Fruit fly (Drosophila melanogaster) whole organism, embryonic: ENCODE data around the gene CG33299.

Source experiments
- Adf1 ChIP-seq: fragments of 200-800 bp; sonication (Bioruptor generic); IDR thresholded peaks from 2 replicates; pipeline ENCODE4 v1.3.6; 2022; ENCODE audit warnings: missing biosample characterization, missing genetic modification characterization
- Bteb2 ChIP-seq: fragments of 200-800 bp; sonication (Bioruptor generic); optimal IDR thresholded peaks from 2 replicates; lab custom pipeline; 2016; ENCODE audit warnings: missing biosample characterization, missing genetic modification characterization
- CG10431 ChIP-seq: fragments of 200-800 bp; sonication (Bioruptor generic); optimal IDR thresholded peaks from 3 replicates; lab custom pipeline; 2018; ENCODE audit warnings: missing biosample characterization, mild to moderate bottlenecking, missing genetic modification characterization
- CG11504 ChIP-seq: fragments of 200-800 bp; sonication (Bioruptor generic); optimal IDR thresholded peaks from 3 replicates; lab custom pipeline; 2019; ENCODE audit warnings: missing biosample characterization, mild to moderate bottlenecking, missing genetic modification characterization, moderate library complexity
- CG11696 ChIP-seq: fragments of 200-800 bp; sonication (Bioruptor generic); IDR thresholded peaks from 2 replicates; pipeline ENCODE4 v1.3.6; 2022; ENCODE audit warnings: missing biosample characterization, missing genetic modification characterization
- CG12391 ChIP-seq: fragments of 200-800 bp; sonication (Bioruptor generic); optimal IDR thresholded peaks from 3 replicates; lab custom pipeline; 2018; ENCODE audit warnings: missing biosample characterization, mild to moderate bottlenecking, missing genetic modification characterization, moderate library complexity
- CG14441 ChIP-seq: fragments of 200-800 bp; sonication (Bioruptor generic); IDR thresholded peaks from 2 replicates; pipeline ENCODE4 v1.3.6; 2022; ENCODE audit warnings: missing biosample characterization, missing genetic modification characterization
- CG15073 ChIP-seq: fragments of 200-800 bp; sonication (Bioruptor generic); optimal IDR thresholded peaks from 2 replicates; lab custom pipeline; 2016; ENCODE audit warnings: missing biosample characterization, missing genetic modification characterization
- CG1647 ChIP-seq: fragments of 200-800 bp; sonication (Bioruptor generic); optimal IDR thresholded peaks from 3 replicates; lab custom pipeline; 2016; ENCODE audit warnings: missing biosample characterization, missing genetic modification characterization
- CG16779 ChIP-seq: fragments of 200-800 bp; sonication (Bioruptor generic); IDR thresholded peaks from 2 replicates; pipeline ENCODE4 v1.3.6; 2022; ENCODE audit warnings: missing biosample characterization, missing genetic modification characterization
- CG17568 ChIP-seq: fragments of 200-800 bp; sonication (Bioruptor generic); optimal IDR thresholded peaks from 2 replicates; lab custom pipeline; 2018; ENCODE audit warnings: missing biosample characterization, mild to moderate bottlenecking, missing genetic modification characterization, moderate library complexity
- CG17612 ChIP-seq: fragments of 200-800 bp; sonication (Bioruptor generic); IDR thresholded peaks from 2 replicates; pipeline ENCODE4 v1.3.6; 2022; ENCODE audit warnings: missing biosample characterization, missing genetic modification characterization
- CG1832 ChIP-seq: fragments of 200-800 bp; sonication (Bioruptor generic); optimal IDR thresholded peaks from 2 replicates; lab custom pipeline; 2017; ENCODE audit warnings: missing biosample characterization, mild to moderate bottlenecking, missing genetic modification characterization, inconsistent platforms
- CG2116 ChIP-seq: fragments of 200-800 bp; sonication (Bioruptor generic); optimal IDR thresholded peaks from 3 replicates; lab custom pipeline; 2018; ENCODE audit warnings: missing biosample characterization, mild to moderate bottlenecking, missing genetic modification characterization
- CG2875 ChIP-seq: fragments of 200-800 bp; sonication (Bioruptor generic); optimal IDR thresholded peaks from 2 replicates; lab custom pipeline; 2017; ENCODE audit warnings: missing biosample characterization, mild to moderate bottlenecking, missing genetic modification characterization, missing genetic modification reagents
- CG3065 ChIP-seq: fragments of 200-800 bp; sonication (Bioruptor generic); optimal IDR thresholded peaks from 2 replicates; lab custom pipeline; 2016; ENCODE audit warnings: missing biosample characterization, missing genetic modification characterization
- CG32767 ChIP-seq: fragments of 200-800 bp; sonication (Bioruptor generic); IDR thresholded peaks from 2 replicates; pipeline ENCODE4 v1.3.6; 2022; ENCODE audit warnings: missing biosample characterization, missing genetic modification characterization
- CG3407 ChIP-seq: fragments of 200-800 bp; sonication (Bioruptor generic); optimal IDR thresholded peaks from 2 replicates; lab custom pipeline; 2018; ENCODE audit warnings: missing biosample characterization, mild to moderate bottlenecking, missing genetic modification characterization
- CG3838 ChIP-seq: fragments of 200-800 bp; sonication (Bioruptor generic); optimal IDR thresholded peaks from 3 replicates; lab custom pipeline; 2016; ENCODE audit warnings: missing biosample characterization, missing genetic modification characterization
- CG3847 ChIP-seq: fragments of 200-800 bp; sonication (Bioruptor generic); IDR thresholded peaks from 2 replicates; pipeline ENCODE4 v1.3.6; 2022; ENCODE audit warnings: missing biosample characterization, missing genetic modification characterization
- CG6654 ChIP-seq: fragments of 200-800 bp; sonication (Bioruptor generic); optimal IDR thresholded peaks from 2 replicates; lab custom pipeline; 2017; ENCODE audit warnings: missing biosample characterization, mild to moderate bottlenecking, missing genetic modification characterization
- CG7928 ChIP-seq: fragments of 200-800 bp; sonication (Bioruptor generic); optimal IDR thresholded peaks from 2 replicates; lab custom pipeline; 2017; ENCODE audit warnings: missing biosample characterization, mild to moderate bottlenecking, missing genetic modification characterization
- Camta ChIP-seq: fragments of 200-800 bp; sonication (Bioruptor generic); optimal IDR thresholded peaks from 2 replicates; lab custom pipeline; 2016; ENCODE audit warnings: missing biosample characterization, missing genetic modification characterization
- Drgx ChIP-seq: fragments of 200-800 bp; sonication (Bioruptor generic); IDR thresholded peaks from 2 replicates; pipeline ENCODE4 v1.3.6; 2022; ENCODE audit warnings: missing biosample characterization, missing genetic modification characterization
- E2f1 ChIP-seq: fragments of 200-800 bp; sonication (Bioruptor generic); IDR thresholded peaks from 2 replicates; pipeline ENCODE4 v1.3.6; 2022; ENCODE audit warnings: missing biosample characterization, missing genetic modification characterization
- Ets65A ChIP-seq: fragments of 200-800 bp; sonication (Bioruptor generic); peaks from one replicate; lab custom pipeline; 2016; ENCODE audit warnings: missing biosample characterization, missing genetic modification characterization
- Fer1 ChIP-seq: fragments of 200-800 bp; sonication (Bioruptor generic); optimal IDR thresholded peaks from 2 replicates; lab custom pipeline; 2017; ENCODE audit warnings: missing biosample characterization, mild to moderate bottlenecking, missing genetic modification characterization
- Gug ChIP-seq: fragments of 200-800 bp; sonication (Bioruptor generic); IDR thresholded peaks from 4 replicates; pipeline ENCODE4 v1.3.6; 2022; ENCODE audit warnings: missing biosample characterization, missing genetic modification characterization
- Hand ChIP-seq: fragments of 200-800 bp; sonication (Bioruptor generic); optimal IDR thresholded peaks from 2 replicates; lab custom pipeline; 2017; ENCODE audit warnings: mild to moderate bottlenecking, missing biosample characterization, missing genetic modification reagents, missing genetic modification characterization
- HmgD ChIP-seq: fragments of 200-800 bp; sonication (Bioruptor generic); optimal IDR thresholded peaks from 3 replicates; lab custom pipeline; 2016; ENCODE audit warnings: missing biosample characterization, missing genetic modification characterization
- Hmx ChIP-seq: fragments of 200-800 bp; sonication (Bioruptor generic); optimal IDR thresholded peaks from 2 replicates; lab custom pipeline; 2016; ENCODE audit warnings: missing biosample characterization, missing genetic modification characterization
- PHDP ChIP-seq: fragments of 200-800 bp; sonication (Bioruptor generic); optimal IDR thresholded peaks from 3 replicates; lab custom pipeline; 2018; ENCODE audit warnings: missing biosample characterization, mild to moderate bottlenecking, missing genetic modification characterization, moderate library complexity
- Scr ChIP-seq: fragments of 200-800 bp; sonication (Bioruptor generic); IDR thresholded peaks from 2 replicates; pipeline ENCODE4 v1.3.6; 2022; ENCODE audit warnings: missing biosample characterization, missing genetic modification characterization; ENCODE audit not compliant: partially characterized antibody
- abd-A ChIP-seq: fragments of 200-800 bp; sonication (Bioruptor generic); optimal IDR thresholded peaks from 3 replicates; lab custom pipeline; 2019; ENCODE audit warnings: missing biosample characterization, mild to moderate bottlenecking, missing genetic modification characterization, moderate library complexity
- cad ChIP-seq: fragments of >200 bp; optimal IDR thresholded peaks from 2 replicates; lab custom pipeline; 2017; ENCODE audit warnings: missing biosample characterization, missing genetic modification characterization
- ci ChIP-seq: fragments of 200-800 bp; sonication (Bioruptor generic); IDR thresholded peaks from 3 replicates; pipeline ENCODE4 v1.3.6; 2022; ENCODE audit warnings: missing biosample characterization, missing genetic modification characterization
- crol ChIP-seq: fragments of 200-800 bp; sonication (Bioruptor generic); IDR thresholded peaks from 2 replicates; pipeline ENCODE4 v1.3.6; 2022; ENCODE audit warnings: missing biosample characterization, missing genetic modification characterization
- dan ChIP-seq: fragments of 200-800 bp; sonication (Bioruptor generic); IDR thresholded peaks from 2 replicates; pipeline ENCODE4 v1.3.6; 2022; ENCODE audit warnings: missing biosample characterization, missing genetic modification characterization
- gem ChIP-seq: fragments of 200-800 bp; sonication (Bioruptor generic); optimal IDR thresholded peaks from 2 replicates; lab custom pipeline; 2019; ENCODE audit warnings: missing biosample characterization, mild to moderate bottlenecking, missing genetic modification characterization, moderate library complexity
- gsb-n ChIP-seq: fragments of 200-800 bp; sonication (Bioruptor generic); optimal IDR thresholded peaks from 3 replicates; lab custom pipeline; 2018; ENCODE audit warnings: missing biosample characterization, mild to moderate bottlenecking, missing genetic modification characterization
- h ChIP-seq: fragments of >200 bp; optimal IDR thresholded peaks from 2 replicates; lab custom pipeline; 2017
- klu ChIP-seq: fragments of 200-800 bp; sonication (Bioruptor generic); IDR thresholded peaks from 2 replicates; pipeline ENCODE4 v1.3.6; 2022; ENCODE audit warnings: missing biosample characterization, missing genetic modification characterization
- lab ChIP-seq: fragments of 200-800 bp; sonication (Bioruptor generic); optimal IDR thresholded peaks from 3 replicates; lab custom pipeline; 2017; ENCODE audit warnings: missing biosample characterization, missing genetic modification characterization, mild to moderate bottlenecking, moderate library complexity, missing genetic modification reagents
- nerfin-1 ChIP-seq: fragments of 200-800 bp; sonication (Bioruptor generic); optimal IDR thresholded peaks from 3 replicates; lab custom pipeline; 2019; ENCODE audit warnings: missing biosample characterization, mild to moderate bottlenecking, missing genetic modification characterization, moderate library complexity
- odd ChIP-seq: fragments of 200-800 bp; sonication (Bioruptor generic); optimal IDR thresholded peaks from 2 replicates; lab custom pipeline; 2017; ENCODE audit warnings: missing biosample characterization, mild to moderate bottlenecking, missing genetic modification characterization
- rib ChIP-seq: fragments of 200-800 bp; sonication (Bioruptor generic); IDR thresholded peaks from 2 replicates; pipeline ENCODE4 v1.3.6; 2022; ENCODE audit warnings: missing biosample characterization, missing genetic modification characterization
- shn ChIP-seq: fragments of 200-800 bp; sonication (Bioruptor generic); optimal IDR thresholded peaks from 3 replicates; lab custom pipeline; 2016; ENCODE audit warnings: missing biosample characterization, missing genetic modification characterization
- slbo ChIP-seq: fragments of 200-800 bp; sonication (Bioruptor generic); IDR thresholded peaks from 2 replicates; pipeline ENCODE4 v1.3.6; 2022; ENCODE audit warnings: missing biosample characterization, missing genetic modification characterization
- sr ChIP-seq: fragments of 200-800 bp; sonication (Bioruptor generic); IDR thresholded peaks from 3 replicates; pipeline ENCODE4 v1.3.6; 2022; ENCODE audit warnings: missing biosample characterization, missing genetic modification characterization
- tna ChIP-seq: fragments of 200-800 bp; sonication (Bioruptor generic); IDR thresholded peaks from 2 replicates; pipeline ENCODE4 v1.3.6; 2022; ENCODE audit warnings: missing biosample characterization, missing genetic modification characterization; ENCODE audit not compliant: partially characterized antibody
- trh ChIP-seq: fragments of 200-800 bp; sonication (Bioruptor generic); optimal IDR thresholded peaks from 2 replicates; lab custom pipeline; 2016; ENCODE audit warnings: missing biosample characterization, missing genetic modification characterization
- zf30C ChIP-seq: fragments of 200-800 bp; sonication (Bioruptor generic); optimal IDR thresholded peaks from 3 replicates; lab custom pipeline; 2018; ENCODE audit warnings: missing biosample characterization, mild to moderate bottlenecking, missing genetic modification characterization

The CG33299 gene

DNA sequence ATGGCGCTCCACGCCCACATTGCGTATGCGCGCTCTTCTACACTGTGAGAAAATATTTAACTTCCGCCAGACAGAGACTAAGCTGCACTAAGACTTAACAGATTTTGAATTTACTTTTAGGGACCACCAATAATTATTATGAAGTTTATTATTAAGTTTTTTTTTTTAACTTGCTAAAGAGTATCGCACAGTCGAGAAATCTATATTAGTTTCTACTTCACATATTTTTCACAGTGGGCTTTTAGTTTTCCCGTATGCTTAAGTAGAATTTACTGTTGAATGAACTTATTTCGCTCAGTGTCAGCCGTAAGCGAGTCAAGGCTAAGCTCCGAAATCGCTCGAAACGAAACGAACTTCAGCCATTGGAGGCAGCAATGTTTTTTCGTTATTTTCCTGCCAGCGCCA lies 4.1 kb downstream of the CG33299 start (continued):
- no peak for TF ChIP-seq crol (GFP tag; lab: Robert Waterston, UW)
- no peak for TF ChIP-seq CG1832
- no peak for TF ChIP-seq sr
- TF ChIP-seq trh (GFP tag; lab: Kevin White, UChicago): no peak
- TF ChIP-seq CG3847 (GFP tag; lab: Robert Waterston, UW): peak; percentile 72
- no peak for TF ChIP-seq CG2116 (GFP tag; lab: Kevin White, UChicago)
- peak; percentile 66; the same call in 1 of the 4 replicates for TF ChIP-seq Gug (GFP tag; lab: Robert Waterston, UW)
- TF ChIP-seq abd-A: peak; percentile 36
- TF ChIP-seq HmgD (GFP tag; lab: Kevin White, UChicago): no peak
- 0 out of 2 replicates have a peak, but pooled peaks have one; percentile 29 for TF ChIP-seq Drgx (GFP tag; lab: Robert Waterston, UW)
- peak; percentile 90 for TF ChIP-seq lab (GFP tag; lab: Kevin White, UChicago)
- TF ChIP-seq zf30C (GFP tag; lab: Kevin White, UChicago): peak; percentile 63
- TF ChIP-seq CG11696 (GFP tag; lab: Robert Waterston, UW): 0 out of 2 replicates have a peak, but pooled peaks have one; percentile 29
- TF ChIP-seq CG12391: peak; percentile 71
- no peak for TF ChIP-seq nerfin-1
- TF ChIP-seq CG32767 (GFP tag; lab: Robert Waterston, UW): peak; percentile 50; the same call in 1 of the 2 replicates
- peak; percentile 20 for TF ChIP-seq CG2875 (GFP tag; lab: Kevin White, UChicago)
- no peak for TF ChIP-seq cad (GFP tag; lab: Kevin White, UChicago)
- TF ChIP-seq odd (GFP tag; lab: Kevin White, UChicago): peak; percentile 71
- TF ChIP-seq shn (GFP tag; lab: Kevin White, UChicago): peak; percentile 38
- no peak for TF ChIP-seq gsb-n (tag; lab: Kevin White, UChicago)
- TF ChIP-seq gem (tag; lab: Kevin White, UChicago): peak; percentile 84
- TF ChIP-seq Hand (GFP tag; lab: Kevin White, UChicago): peak; percentile 89
- peak; percentile 23 for TF ChIP-seq Bteb2 (GFP tag; lab: Kevin White, UChicago)
- TF ChIP-seq CG6654 (GFP tag; lab: Kevin White, UChicago): peak; percentile 44
- no peak for TF ChIP-seq CG17612 (GFP tag; lab: Robert Waterston, UW)
- TF ChIP-seq slbo (GFP tag; lab: Robert Waterston, UW): peak; percentile 82
- TF ChIP-seq klu (GFP tag; lab: Robert Waterston, UW): peak; percentile 67; the same call in 1 of the 2 replicates
- TF ChIP-seq CG10431: no peak
- no peak for TF ChIP-seq CG15073 (GFP tag; lab: Kevin White, UChicago)
- no peak for TF ChIP-seq CG1647
- peak; percentile 64 for TF ChIP-seq ci (GFP tag; lab: Robert Waterston, UW)
- TF ChIP-seq CG11504: peak; percentile 88
- TF ChIP-seq CG14441 (GFP tag; lab: Robert Waterston, UW): peak; percentile 69
- TF ChIP-seq Adf1 (GFP tag; lab: Robert Waterston, UW): peak; percentile 47
- no peak for TF ChIP-seq Scr
- peak; percentile 80 for TF ChIP-seq PHDP (tag; lab: Kevin White, UChicago)
- TF ChIP-seq Camta: peak; percentile 6
- TF ChIP-seq rib (GFP tag; lab: Robert Waterston, UW): no peak
- peak; percentile 28 for TF ChIP-seq CG3407 (GFP tag; lab: Kevin White, UChicago)
- peak; percentile 61 for TF ChIP-seq E2f1 (GFP tag; lab: Robert Waterston, UW)
- no peak for TF ChIP-seq CG3065 (GFP tag; lab: Kevin White, UChicago)
- TF ChIP-seq Hmx: no peak
- TF ChIP-seq tna: no peak
- TF ChIP-seq dan (GFP tag; lab: Robert Waterston, UW): no peak
- peak; percentile 42 for TF ChIP-seq CG3838
- TF ChIP-seq h (lab: Kevin White, UChicago): no peak
- no peak for TF ChIP-seq CG17568 (GFP tag; lab: Kevin White, UChicago)
- peak; percentile 1 for TF ChIP-seq CG7928 (GFP tag; lab: Kevin White, UChicago)
- TF ChIP-seq Fer1: peak; percentile 94
- TF ChIP-seq CG16779: peak; percentile 53; the same call in 1 of the 2 replicates
- peak; percentile 85 for TF ChIP-seq Ets65A (GFP tag; lab: Kevin White, UChicago)
